Worm (Caenorhabditis elegans) whole organism, young adult: Measurements from ENCODE around the gene C08H9.16.

Experiments
- egl-44 ChIP-seq: fragments of 200-800 bp; sonication (Bioruptor generic); IDR thresholded peaks from 2 replicates; pipeline ENCODE4 v1.3.6; 2022; ENCODE audit warnings: missing genetic modification reagents, missing genetic modification characterization, missing compliant biosample characterization
- ets-4 ChIP-seq: fragments of 200-800 bp; sonication (Bioruptor generic); optimal IDR thresholded peaks from 2 replicates; lab custom pipeline; 2018; ENCODE audit warnings: mild to moderate bottlenecking, missing genetic modification characterization, missing compliant biosample characterization
- ztf-22 ChIP-seq: fragments of 200-800 bp; sonication (Bioruptor generic); optimal IDR thresholded peaks from 2 replicates; lab custom pipeline; 2018; ENCODE audit warnings: mild to moderate bottlenecking, missing genetic modification characterization, moderate library complexity, missing compliant biosample characterization

- TF ChIP-seq ets-4 (GFP tag; lab: Kevin White, UChicago), result no peak
- no peak for TF ChIP-seq ztf-22 (GFP tag; lab: Kevin White, UChicago)
- TF ChIP-seq egl-44 (GFP tag; lab: Robert Waterston, UW), result no peak
These were observed 11.8 kb upstream of the C08H9.16 start, which contains the start of gene C08H9.15 for ce11 chrII:9880826-9881225.
